Worm (Caenorhabditis elegans): ENCODE measurements around the gene F29A7.8.

DNA sequence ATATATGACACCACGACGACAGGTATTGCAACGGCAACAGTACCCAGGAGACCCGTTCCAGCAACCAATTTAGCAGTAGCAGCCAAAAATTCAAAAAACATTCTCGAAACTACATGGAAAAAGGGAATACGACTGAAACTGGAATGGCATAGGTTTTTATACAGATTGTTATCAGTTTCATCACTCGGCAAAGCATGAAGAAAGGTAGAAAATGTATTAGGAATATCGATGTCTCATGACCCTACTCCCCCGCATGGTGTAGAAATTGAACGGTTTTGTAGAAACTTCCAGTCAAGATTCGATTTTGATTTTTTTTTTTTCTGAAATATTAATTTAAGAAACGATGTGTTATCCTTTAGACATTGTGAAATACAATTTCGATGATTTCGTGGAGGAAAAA is 46.9 kb downstream of the F29A7.8 start, which contains the start of gene T05A8.2:
- TF ChIP-seq ces-1 (GFP tag; optimal IDR thresholded peaks at IDR 0.05), result no peak
- TF ChIP-seq Y5F2A.4 (GFP tag; optimal IDR thresholded peaks at IDR 0.05), result no peak
- TF ChIP-seq Y105C5A.15 (GFP tag; IDR thresholded peaks at IDR 0.05), result no peak
- TF ChIP-seq ama-1 (optimal IDR thresholded peaks at IDR 0.05), result no peak
- TF ChIP-seq nhr-76 (tag; optimal IDR thresholded peaks at IDR 0.05), result no peak
- no peak for TF ChIP-seq skn-1 (tag; optimal IDR thresholded peaks at IDR 0.05)
- no peak for TF ChIP-seq dpl-1 (GFP tag; optimal IDR thresholded peaks at IDR 0.05)
- no peak for TF ChIP-seq aly-2 (tag; optimal IDR thresholded peaks at IDR 0.05)
- no peak for TF ChIP-seq egl-27 (tag; optimal IDR thresholded peaks at IDR 0.05)
- no peak for TF ChIP-seq php-3 (GFP tag; IDR thresholded peaks at IDR 0.05)
